Fruit fly (Drosophila melanogaster) whole organism, embryonic: Measurements from ENCODE around the gene CG33282.
A peak's percentile ranks its signal among the peaks of the same experiment; 100 is the strongest.

ENCODE experiments used
- BEAF-32 ChIP-seq: fragments of 200-800 bp; sonication (Bioruptor generic); optimal IDR thresholded peaks from 3 replicates; lab custom pipeline; 2017; ENCODE audit warnings: missing biosample characterization, missing genetic modification characterization, mild to moderate bottlenecking, moderate library complexity, missing genetic modification reagents
- Bgb ChIP-seq: fragments of 200-800 bp; sonication (Bioruptor generic); IDR thresholded peaks from 2 replicates; pipeline ENCODE4 v1.3.6; 2022; ENCODE audit warnings: missing biosample characterization, missing genetic modification characterization; ENCODE audit not compliant: partially characterized antibody
- C15 ChIP-seq: fragments of 200-800 bp; sonication (Bioruptor generic); IDR thresholded peaks from 3 replicates; pipeline ENCODE4 v1.3.6; 2022; ENCODE audit warnings: missing biosample characterization, missing genetic modification characterization
- CG10565 ChIP-seq: fragments of 200-800 bp; sonication (Bioruptor generic); optimal IDR thresholded peaks from 3 replicates; lab custom pipeline; 2016; ENCODE audit warnings: missing biosample characterization, mild to moderate bottlenecking, missing genetic modification characterization
- CG10979 ChIP-seq: fragments of 200-800 bp; sonication (Bioruptor generic); optimal IDR thresholded peaks from 2 replicates; lab custom pipeline; 2018; ENCODE audit warnings: missing biosample characterization, mild to moderate bottlenecking, missing genetic modification characterization, moderate library complexity
- CG11696 ChIP-seq: fragments of 200-800 bp; sonication (Bioruptor generic); IDR thresholded peaks from 2 replicates; pipeline ENCODE4 v1.3.6; 2022; ENCODE audit warnings: missing biosample characterization, missing genetic modification characterization
- CG12104 ChIP-seq: fragments of 200-800 bp; sonication (Bioruptor generic); optimal IDR thresholded peaks from 3 replicates; lab custom pipeline; 2016; ENCODE audit warnings: missing biosample characterization, missing genetic modification characterization
- CG12299 ChIP-seq: fragments of 200-800 bp; sonication (Bioruptor generic); optimal IDR thresholded peaks from 2 replicates; lab custom pipeline; 2018; ENCODE audit warnings: missing biosample characterization, mild to moderate bottlenecking, missing genetic modification characterization
- CG13894 ChIP-seq: fragments of 200-800 bp; sonication (Bioruptor generic); optimal IDR thresholded peaks from 3 replicates; lab custom pipeline; 2018; ENCODE audit warnings: missing biosample characterization, mild to moderate bottlenecking, missing genetic modification characterization, moderate library complexity
- CG14667 ChIP-seq: fragments of 200-800 bp; sonication (Bioruptor generic); IDR thresholded peaks from 2 replicates; pipeline ENCODE4 v1.3.6; 2022; ENCODE audit warnings: missing biosample characterization, missing genetic modification characterization
- CG17568 ChIP-seq: fragments of 200-800 bp; sonication (Bioruptor generic); optimal IDR thresholded peaks from 2 replicates; lab custom pipeline; 2018; ENCODE audit warnings: missing biosample characterization, mild to moderate bottlenecking, missing genetic modification characterization, moderate library complexity
- CG2120 ChIP-seq: fragments of 200-800 bp; sonication (Bioruptor generic); optimal IDR thresholded peaks from 3 replicates; lab custom pipeline; 2016; ENCODE audit warnings: missing biosample characterization, missing genetic modification characterization
- CG2889 ChIP-seq: fragments of 200-800 bp; sonication (Bioruptor generic); IDR thresholded peaks from 3 replicates; pipeline ENCODE4 v1.3.6; 2022; ENCODE audit warnings: missing biosample characterization, missing genetic modification characterization
- CG3726 ChIP-seq: fragments of 200-800 bp; sonication (Bioruptor generic); IDR thresholded peaks from 3 replicates; pipeline ENCODE4, ENCODE4 v1.3.6; 2022; ENCODE audit warnings: missing biosample characterization, missing genetic modification characterization
- CG4282 ChIP-seq: fragments of 200-800 bp; sonication (Bioruptor generic); optimal IDR thresholded peaks from 2 replicates; lab custom pipeline; 2016; ENCODE audit warnings: missing biosample characterization, missing genetic modification characterization
- CG7271 ChIP-seq: fragments of 200-800 bp; sonication (Bioruptor generic); optimal IDR thresholded peaks from 2 replicates; lab custom pipeline; 2018; ENCODE audit warnings: missing biosample characterization, mild to moderate bottlenecking, missing genetic modification characterization, moderate library complexity
- CG7357 ChIP-seq: fragments of 200-800 bp; sonication (Bioruptor generic); IDR thresholded peaks from 3 replicates; pipeline ENCODE4 v1.3.6; 2022; ENCODE audit warnings: missing biosample characterization, missing genetic modification characterization
- CG7987 ChIP-seq: fragments of 200-800 bp; sonication (Bioruptor generic); optimal IDR thresholded peaks from 2 replicates; lab custom pipeline; 2018; ENCODE audit warnings: missing biosample characterization, mild to moderate bottlenecking, missing genetic modification characterization, moderate library complexity
- CG9932 ChIP-seq: fragments of 200-800 bp; sonication (Bioruptor generic); IDR thresholded peaks from 2 replicates; pipeline ENCODE4 v1.3.6; 2022; ENCODE audit warnings: missing biosample characterization, missing genetic modification characterization
- CHES-1-like ChIP-seq: fragments of 200-800 bp; sonication (Bioruptor generic); optimal IDR thresholded peaks from 2 replicates; lab custom pipeline; 2016; ENCODE audit warnings: missing biosample characterization, missing genetic modification characterization
- D ChIP-seq, 2 experiments: fragments of 200-800 bp in 1 of 2; fragments of >200 bp in 1 of 2; sonication (Bioruptor generic) in 1 of 2; optimal IDR thresholded peaks; 2 replicates in 1 of 2; 3 replicates in 1 of 2; lab custom pipeline; 2017; ENCODE audit warnings: mild to moderate bottlenecking in 1 of 2, missing biosample characterization in 1 of 2, missing genetic modification characterization in 1 of 2, missing genetic modification reagents in 1 of 2
- Dip2 ChIP-seq: fragments of 200-800 bp; sonication (Bioruptor generic); IDR thresholded peaks from 2 replicates; pipeline ENCODE4 v1.3.6; 2022; ENCODE audit warnings: missing biosample characterization, missing genetic modification characterization
- Dip3 ChIP-seq: fragments of 200-800 bp; sonication (Bioruptor generic); optimal IDR thresholded peaks from 3 replicates; lab custom pipeline; 2016; ENCODE audit warnings: missing biosample characterization, missing genetic modification characterization
- Doc2 ChIP-seq: fragments of 200-800 bp; sonication (Bioruptor generic); IDR thresholded peaks from 2 replicates; pipeline ENCODE4 v1.3.6; 2022; ENCODE audit warnings: missing biosample characterization, missing genetic modification characterization
- Fer3 ChIP-seq: fragments of 200-800 bp; sonication (Bioruptor generic); optimal IDR thresholded peaks from 2 replicates; lab custom pipeline; 2018; ENCODE audit warnings: missing biosample characterization, mild to moderate bottlenecking, missing genetic modification characterization, moderate library complexity
- Lim3 ChIP-seq: fragments of 200-800 bp; sonication (Bioruptor generic); IDR thresholded peaks from 2 replicates; pipeline ENCODE4 v1.3.6; 2022; ENCODE audit warnings: missing biosample characterization, missing genetic modification characterization
- Mrtf ChIP-seq: fragments of 200-800 bp; sonication (Bioruptor generic); IDR thresholded peaks from 3 replicates; pipeline ENCODE4 v1.3.6; 2022; ENCODE audit warnings: missing biosample characterization, missing genetic modification characterization
- Neu2 ChIP-seq: fragments of 200-800 bp; sonication (Bioruptor generic); optimal IDR thresholded peaks from 3 replicates; lab custom pipeline; 2016; ENCODE audit warnings: missing biosample characterization, missing genetic modification characterization, borderline replicate concordance
- Opbp ChIP-seq: fragments of 200-800 bp; sonication (Bioruptor generic); IDR thresholded peaks from 3 replicates; pipeline ENCODE4 v1.3.6; 2022; ENCODE audit warnings: missing biosample characterization, missing genetic modification characterization; ENCODE audit not compliant: partially characterized antibody
- Spps ChIP-seq: fragments of 200-800 bp; sonication (Bioruptor generic); optimal IDR thresholded peaks from 2 replicates; lab custom pipeline; 2018; ENCODE audit warnings: missing biosample characterization, mild to moderate bottlenecking, missing genetic modification characterization
- Sry-δ ChIP-seq: fragments of 200-800 bp; sonication (Bioruptor generic); optimal IDR thresholded peaks from 2 replicates; lab custom pipeline; 2016; ENCODE audit warnings: missing biosample characterization, missing genetic modification characterization
- Vsx1 ChIP-seq: fragments of 200-800 bp; sonication (Bioruptor generic); optimal IDR thresholded peaks from 2 replicates; lab custom pipeline; 2017; ENCODE audit warnings: missing biosample characterization, mild to moderate bottlenecking, missing genetic modification characterization, missing genetic modification reagents
- Xbp1 ChIP-seq: fragments of 200-800 bp; sonication (Bioruptor generic); optimal IDR thresholded peaks from 3 replicates; lab custom pipeline; 2016; ENCODE audit warnings: missing biosample characterization, mild to moderate bottlenecking, missing genetic modification characterization
- dysf ChIP-seq: fragments of 200-800 bp; sonication (Bioruptor generic); IDR thresholded peaks from 3 replicates; pipeline ENCODE4 v1.3.6; 2022; ENCODE audit warnings: missing biosample characterization, missing genetic modification characterization
- esg ChIP-seq: fragments of 200-800 bp; sonication (Bioruptor generic); conservative IDR thresholded peaks from 2 replicates; pipeline ENCODE4 v1.3.6; 2022; ENCODE audit warnings: missing biosample characterization, missing genetic modification characterization
- hbn ChIP-seq: fragments of 200-800 bp; sonication (Bioruptor generic); IDR thresholded peaks from 2 replicates; pipeline ENCODE4 v1.3.6; 2022; ENCODE audit warnings: missing biosample characterization, missing genetic modification characterization; ENCODE audit not compliant: partially characterized antibody
- jigr1 ChIP-seq: fragments of 200-800 bp; sonication (Bioruptor generic); IDR thresholded peaks from 3 replicates; pipeline ENCODE4 v1.3.6; 2022; ENCODE audit warnings: missing biosample characterization, missing genetic modification characterization
- lola ChIP-seq, 3 experiments: fragments of >200 bp in 2 of 3; fragments of 200-800 bp in 1 of 3; sonication (Bioruptor generic) in 1 of 3; optimal IDR thresholded peaks; 2 replicates each; lab custom pipeline; 2017 to 2019; ENCODE audit warnings: missing biosample characterization in 3 of 3, missing genetic modification characterization in 3 of 3, mild to moderate bottlenecking in 1 of 3, moderate library complexity in 1 of 3
- nom ChIP-seq: fragments of 200-800 bp; sonication (Bioruptor generic); optimal IDR thresholded peaks from 2 replicates; lab custom pipeline; 2017; ENCODE audit warnings: missing biosample characterization, missing genetic modification characterization, mild to moderate bottlenecking, moderate library complexity, missing genetic modification reagents
- peb ChIP-seq: fragments of 200-800 bp; sonication (Bioruptor generic); IDR thresholded peaks from 2 replicates; pipeline ENCODE4 v1.3.6; 2022; ENCODE audit warnings: missing biosample characterization, missing genetic modification characterization
- psq ChIP-seq: fragments of 200-800 bp; sonication (Bioruptor generic); optimal IDR thresholded peaks from 2 replicates; lab custom pipeline; 2017; ENCODE audit warnings: missing biosample characterization, missing genetic modification characterization
- salm ChIP-seq: fragments of 200-800 bp; sonication (Bioruptor generic); optimal IDR thresholded peaks from 2 replicates; lab custom pipeline; 2018; ENCODE audit warnings: missing biosample characterization, mild to moderate bottlenecking, missing genetic modification characterization
- sisA ChIP-seq: fragments of 200-800 bp; sonication (Bioruptor generic); IDR thresholded peaks from 2 replicates; pipeline ENCODE4 v1.3.6; 2022; ENCODE audit warnings: missing biosample characterization, missing genetic modification characterization
- sqz ChIP-seq: fragments of 200-800 bp; sonication (Bioruptor generic); optimal IDR thresholded peaks from 3 replicates; lab custom pipeline; 2018; ENCODE audit warnings: missing biosample characterization, mild to moderate bottlenecking, missing genetic modification characterization
- tap ChIP-seq: fragments of 200-800 bp; optimal IDR thresholded peaks from 3 replicates; lab custom pipeline; 2019; ENCODE audit warnings: missing biosample characterization, mild to moderate bottlenecking, missing genetic modification characterization, moderate library complexity
- trh ChIP-seq: fragments of 200-800 bp; sonication (Bioruptor generic); optimal IDR thresholded peaks from 2 replicates; lab custom pipeline; 2016; ENCODE audit warnings: missing biosample characterization, missing genetic modification characterization
- twi ChIP-seq: fragments of 200-800 bp; optimal IDR thresholded peaks from 2 replicates; lab custom pipeline; 2019; ENCODE audit warnings: missing biosample characterization, mild to moderate bottlenecking, missing genetic modification characterization, moderate library complexity
- unc-4 ChIP-seq: fragments of 200-800 bp; sonication (Bioruptor generic); IDR thresholded peaks from 2 replicates; pipeline ENCODE4 v1.3.6; 2022; ENCODE audit warnings: missing biosample characterization, missing genetic modification characterization; ENCODE audit not compliant: partially characterized antibody

Gene CG33282

dm6 chr2L:3375611-3376010 is 47.9 kb downstream of the CG33282 start, which contains the start of gene CG15412:
Gene CG15412, minus strand, starts transcription at chr2L:3375711.
- TF ChIP-seq dysf (GFP tag; lab: Robert Waterston, UW) (no peak), BEAF-32 (GFP tag; lab: Kevin White, UChicago) (no peak), peb (GFP tag; lab: Robert Waterston, UW) (no peak), psq (GFP tag; lab: Kevin White, UChicago) (no peak), CG11696 (GFP tag; lab: Robert Waterston, UW) (no peak), C15 (no peak), CG7987 (no peak), CG10979 (no peak), CG10565 (GFP tag; lab: Kevin White, UChicago) (no peak), sisA (GFP tag; lab: Robert Waterston, UW) (no peak), Neu2 (GFP tag; lab: Kevin White, UChicago) (no peak), CG2120 (GFP tag; lab: Kevin White, UChicago) (no peak), Sry-δ (GFP tag; lab: Kevin White, UChicago) (no peak), Fer3 (tag; lab: Kevin White, UChicago) (no peak), nom (GFP tag; lab: Kevin White, UChicago) (no peak), hbn (GFP tag; lab: Robert Waterston, UW) (no peak), Vsx1 (GFP tag; lab: Kevin White, UChicago) (no peak), salm (tag; lab: Kevin White, UChicago) (no peak), CG4282 (GFP tag; lab: Kevin White, UChicago) (no peak), tap (tag; lab: Kevin White, UChicago) (no peak)

dm6 chr2L:3376684-3377086 is 49.0 kb downstream of the CG33282 start, which contains the start of the genes CG9662 and Ptpa:
Gene CG9662, minus strand, starts transcription at chr2L:3376737.
Gene Ptpa, plus strand, starts transcription at chr2L:3377002.
- no peak for TF ChIP-seq D (optimal IDR thresholded peaks at IDR 0.05; lab: Kevin White, UChicago)
- peak; percentile 59 for TF ChIP-seq D (GFP tag; optimal IDR thresholded peaks at IDR 0.05; lab: Kevin White, UChicago)
- peak; percentile 66; the same call in 1 of the 3 replicates for TF ChIP-seq jigr1 (GFP tag; lab: Robert Waterston, UW)
- peak in 2 of 3 experiments; percentile 67 to 70 for TF ChIP-seq lola (GFP tag; optimal IDR thresholded peaks at IDR 0.05; lab: Kevin White, UChicago)
- peak; percentile 67 for TF ChIP-seq peb (GFP tag; lab: Robert Waterston, UW)
- TF ChIP-seq Spps (tag; lab: Kevin White, UChicago) = no peak
- peak; percentile 81 for TF ChIP-seq CG14667 (GFP tag; lab: Robert Waterston, UW)
- TF ChIP-seq Doc2 (GFP tag; lab: Robert Waterston, UW) = no peak
- TF ChIP-seq Bgb (GFP tag; lab: Robert Waterston, UW) = peak; percentile 89
- TF ChIP-seq trh (GFP tag; lab: Kevin White, UChicago) = peak; percentile 40
- peak; percentile 67; the same call in 2 of the 3 replicates for TF ChIP-seq CG3726
- TF ChIP-seq CG7357 (GFP tag; lab: Robert Waterston, UW) = peak; percentile 100
- TF ChIP-seq Fer3 (tag; lab: Kevin White, UChicago) = peak; percentile 65
- peak; percentile 7 for TF ChIP-seq CG7271 (tag; lab: Kevin White, UChicago)
- no peak for TF ChIP-seq CG12299 (tag; lab: Kevin White, UChicago)
- TF ChIP-seq sqz = no peak
- TF ChIP-seq CG9932 (GFP tag; lab: Robert Waterston, UW) = peak; percentile 91
- TF ChIP-seq CG2889 (GFP tag; lab: Robert Waterston, UW) = peak; percentile 75; the same call in 1 of the 3 replicates
- peak; percentile 88 for TF ChIP-seq CHES-1-like (GFP tag; lab: Kevin White, UChicago)
- peak; percentile 77 for TF ChIP-seq Opbp (GFP tag; lab: Robert Waterston, UW)
- peak; percentile 48 for TF ChIP-seq CG12104 (GFP tag; lab: Kevin White, UChicago)
- TF ChIP-seq CG17568 = no peak
- peak; percentile 85 for TF ChIP-seq esg (GFP tag; lab: Robert Waterston, UW)
- peak; percentile 92 for TF ChIP-seq Xbp1 (GFP tag; lab: Kevin White, UChicago)
- peak; percentile 72 for TF ChIP-seq Mrtf (GFP tag; lab: Robert Waterston, UW)
- TF ChIP-seq Dip2 (GFP tag; lab: Robert Waterston, UW) = no peak
- no peak for TF ChIP-seq twi (tag; lab: Kevin White, UChicago)
- TF ChIP-seq CG13894 (tag; lab: Kevin White, UChicago) = peak; percentile 54
- peak; percentile 99 for TF ChIP-seq Sry-δ (GFP tag; lab: Kevin White, UChicago)
- peak; percentile 85 for TF ChIP-seq Dip3 (GFP tag; lab: Kevin White, UChicago)
- peak; percentile 92 for TF ChIP-seq unc-4 (GFP tag; lab: Robert Waterston, UW)
- peak; percentile 54; the same call in 1 of the 2 replicates for TF ChIP-seq Lim3 (GFP tag; lab: Robert Waterston, UW)
